Fruit fly (Drosophila melanogaster): Measurements from ENCODE around the gene Tsp66E.

The Tsp66E gene

DNA sequence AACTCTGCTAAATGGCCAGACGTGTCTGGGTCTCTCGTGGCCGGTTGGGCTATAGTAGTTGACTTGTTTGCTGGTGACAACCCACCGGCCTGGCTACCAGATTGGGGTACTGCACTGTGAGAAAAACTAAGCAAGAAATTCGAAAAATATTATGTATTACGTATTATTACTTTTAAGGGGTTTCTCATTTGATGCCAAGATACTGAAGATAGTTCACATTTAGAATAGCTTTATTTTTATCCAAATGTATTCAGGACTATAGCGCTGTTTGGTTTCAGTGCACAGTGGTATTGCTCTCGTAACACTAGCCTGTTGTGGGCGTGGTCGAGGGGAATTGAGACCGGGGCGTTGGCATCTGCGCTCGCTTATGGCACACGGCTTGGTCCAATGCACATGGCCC, 8.4 kb downstream of the Tsp66E start (continued):
- peak; percentile 33 for TF ChIP-seq crc (GFP tag; optimal IDR thresholded peaks at IDR 0.05)
- no peak for TF ChIP-seq Ets97D (GFP tag; optimal IDR thresholded peaks at IDR 0.05)
- TF ChIP-seq esg (GFP tag; conservative IDR thresholded peaks at IDR 0.05) = peak; percentile 68
- TF ChIP-seq HmgD (GFP tag; optimal IDR thresholded peaks at IDR 0.05) = no peak
- no peak for TF ChIP-seq CG32767 (GFP tag; IDR thresholded peaks at IDR 0.05)
- TF ChIP-seq ash1 (GFP tag; optimal IDR thresholded peaks at IDR 0.05) = no peak
- TF ChIP-seq Dek (tag; optimal IDR thresholded peaks at IDR 0.05) = peak; percentile 56
- TF ChIP-seq Dad (GFP tag; optimal IDR thresholded peaks at IDR 0.05) = peak; percentile 46
- TF ChIP-seq dm (GFP tag; optimal IDR thresholded peaks at IDR 0.05) = no peak
- peak; percentile 38 for TF ChIP-seq chn (GFP tag; optimal IDR thresholded peaks at IDR 0.05)
- no peak for TF ChIP-seq CG9797 (GFP tag; optimal IDR thresholded peaks at IDR 0.05)
- peak; percentile 41 for TF ChIP-seq CG7928 (GFP tag; optimal IDR thresholded peaks at IDR 0.05)
- TF ChIP-seq Hr3 (GFP tag; optimal IDR thresholded peaks at IDR 0.05) = peak; percentile 53
- no peak for TF ChIP-seq CG9215 (GFP tag; IDR thresholded peaks at IDR 0.05)
- TF ChIP-seq CG18764 (GFP tag; optimal IDR thresholded peaks at IDR 0.05) = no peak
- no peak for TF ChIP-seq gfzf (GFP tag; optimal IDR thresholded peaks at IDR 0.05)
- TF ChIP-seq vvl (GFP tag; IDR thresholded peaks at IDR 0.05) = peak; percentile 77
- no peak for TF ChIP-seq p53 (GFP tag; optimal IDR thresholded peaks at IDR 0.05)
- peak; percentile 74 for TF ChIP-seq ttk (GFP tag; IDR thresholded peaks at IDR 0.05)
- no peak for TF ChIP-seq grn (GFP tag; optimal IDR thresholded peaks at IDR 0.05)
- no peak for TF ChIP-seq CG3163 (GFP tag; optimal IDR thresholded peaks at IDR 0.05)
- peak; percentile 33 for TF ChIP-seq ewg (GFP tag; optimal IDR thresholded peaks at IDR 0.05)
- TF ChIP-seq salm (tag; optimal IDR thresholded peaks at IDR 0.05) = peak; percentile 57
- peak; percentile 23 for TF ChIP-seq NK7.1 (GFP tag; optimal IDR thresholded peaks at IDR 0.05)
- TF ChIP-seq Vsx1 (GFP tag; optimal IDR thresholded peaks at IDR 0.05) = no peak
- TF ChIP-seq gem (tag; optimal IDR thresholded peaks at IDR 0.05) = peak; percentile 79
- no peak for TF ChIP-seq Jarid2 (GFP tag; optimal IDR thresholded peaks at IDR 0.05)
- peak; percentile 22; the same call in 1 of the 2 replicates for TF ChIP-seq sens-2 (GFP tag; IDR thresholded peaks at IDR 0.05)
- TF ChIP-seq dan (GFP tag; IDR thresholded peaks at IDR 0.05) = no peak
- TF ChIP-seq Dip3 (GFP tag; optimal IDR thresholded peaks at IDR 0.05) = peak; percentile 64
- TF ChIP-seq CG1603 (tag; optimal IDR thresholded peaks at IDR 0.05) = peak; percentile 87
- peak; percentile 55; the same call in 1 of the 3 replicates for TF ChIP-seq ken (GFP tag; IDR thresholded peaks at IDR 0.05)
- TF ChIP-seq cwo (GFP tag; optimal IDR thresholded peaks at IDR 0.05) = peak; percentile 63
- TF ChIP-seq jumu (GFP tag; optimal IDR thresholded peaks at IDR 0.05) = no peak
- peak; percentile 17 for TF ChIP-seq trem (tag; optimal IDR thresholded peaks at IDR 0.05)
- TF ChIP-seq CG4707 (GFP tag; optimal IDR thresholded peaks at IDR 0.05) = peak; percentile 18
- no peak for TF ChIP-seq CHES-1-like (GFP tag; optimal IDR thresholded peaks at IDR 0.05)
- peak; percentile 49 for TF ChIP-seq CG43689 (GFP tag; IDR thresholded peaks at IDR 0.05)
- peak; percentile 27 for TF ChIP-seq Mad (GFP tag; optimal IDR thresholded peaks at IDR 0.05)
- TF ChIP-seq Hand (GFP tag; optimal IDR thresholded peaks at IDR 0.05) = peak; percentile 53
- TF ChIP-seq ranshi (GFP tag; IDR thresholded peaks at IDR 0.05) = peak; percentile 63; the same call in 1 of the 2 replicates
- no peak for TF ChIP-seq Dfd (GFP tag; optimal IDR thresholded peaks at IDR 0.05)
- peak; percentile 6 for TF ChIP-seq CG15601 (tag; optimal IDR thresholded peaks at IDR 0.05)
- TF ChIP-seq Taf1 (GFP tag; IDR thresholded peaks at IDR 0.05) = 0 out of 2 replicates have a peak, but pooled peaks have one; percentile 28
- TF ChIP-seq gcm (GFP tag; optimal IDR thresholded peaks at IDR 0.05) = peak; percentile 50
- TF ChIP-seq CG1832 (GFP tag; optimal IDR thresholded peaks at IDR 0.05) = no peak
- TF ChIP-seq pb (GFP tag; optimal IDR thresholded peaks at IDR 0.05) = peak; percentile 45
- no peak for TF ChIP-seq Opbp (GFP tag; IDR thresholded peaks at IDR 0.05; ENCODE audit: partially characterized antibody)
- TF ChIP-seq Usf (GFP tag; optimal IDR thresholded peaks at IDR 0.05) = no peak
- TF ChIP-seq sob (GFP tag; IDR thresholded peaks at IDR 0.05) = peak; percentile 68
- peak; percentile 13 for TF ChIP-seq CG2116 (GFP tag; optimal IDR thresholded peaks at IDR 0.05)
- no peak for TF ChIP-seq CG6813 (GFP tag; optimal IDR thresholded peaks at IDR 0.05)
